Worm (Caenorhabditis elegans) whole organism, young adult: Measurements from ENCODE around the gene F16B4.2.

Experiments
- B0336.3 ChIP-seq: fragments of 200-800 bp; sonication (Bioruptor generic); IDR thresholded peaks from 2 replicates; pipeline ENCODE4 v1.3.6; 2022; ENCODE audit warnings: missing genetic modification characterization, missing compliant biosample characterization
- C17E4.6 ChIP-seq: fragments of 200-800 bp; sonication (Bioruptor generic); IDR thresholded peaks from 2 replicates; pipeline ENCODE4 v1.3.6; 2022; ENCODE audit warnings: missing genetic modification reagents, missing genetic modification characterization, missing compliant biosample characterization
- F49E8.2 ChIP-seq: sonication (generic microtip); optimal IDR thresholded peaks from 3 replicates; lab custom pipeline; 2017; ENCODE audit warnings: missing genetic modification characterization, mild to moderate bottlenecking, missing compliant biosample characterization, antibody characterized with exemption, moderate library complexity; ENCODE audit not compliant: insufficient read depth
- F52B5.7 ChIP-seq: sonication (generic microtip); optimal IDR thresholded peaks from 2 replicates; lab custom pipeline; 2016; ENCODE audit warnings: mild to moderate bottlenecking, missing genetic modification characterization, missing compliant biosample characterization
- F55B11.4 ChIP-seq: sonication (generic microtip); optimal IDR thresholded peaks from 2 replicates; lab custom pipeline; 2016; ENCODE audit warnings: missing compliant biosample characterization, missing genetic modification characterization, borderline replicate concordance; ENCODE audit not compliant: insufficient read depth
- Y53G8AR.9 ChIP-seq: fragments of 200-800 bp; sonication (Bioruptor generic); conservative IDR thresholded peaks from 2 replicates; pipeline ENCODE4 v1.3.6; 2022; ENCODE audit warnings: missing genetic modification reagents, missing genetic modification characterization, missing compliant biosample characterization
- akir-1 ChIP-seq: fragments of 200-800 bp; sonication (Bioruptor generic); optimal IDR thresholded peaks from 2 replicates; lab custom pipeline; 2018; ENCODE audit warnings: mild to moderate bottlenecking, missing genetic modification characterization, moderate library complexity, missing compliant biosample characterization
- aptf-3 ChIP-seq: fragments of 200-800 bp; sonication (Bioruptor generic); IDR thresholded peaks from 2 replicates; pipeline ENCODE4 v1.3.6; 2022; ENCODE audit warnings: missing genetic modification characterization, missing compliant biosample characterization
- attf-3 ChIP-seq: fragments of 200-800 bp; sonication (Bioruptor generic); conservative IDR thresholded peaks from 2 replicates; pipeline ENCODE4 v1.3.6; 2022; ENCODE audit warnings: missing genetic modification reagents, missing genetic modification characterization, missing compliant biosample characterization
- attf-5 ChIP-seq: fragments of 200-800 bp; sonication (Bioruptor generic); optimal IDR thresholded peaks from 2 replicates; lab custom pipeline; 2018; ENCODE audit warnings: mild to moderate bottlenecking, missing genetic modification characterization, missing compliant biosample characterization
- attf-6 ChIP-seq: fragments of 200-800 bp; sonication (Bioruptor generic); IDR thresholded peaks from 2 replicates; pipeline ENCODE4 v1.3.6; 2022; ENCODE audit warnings: missing genetic modification reagents, missing genetic modification characterization, missing compliant biosample characterization
- cebp-1 ChIP-seq, 2 experiments: fragments of 200-800 bp in 1 of 2; sonication (Bioruptor generic) in 1 of 2; sonication (generic microtip) in 1 of 2; IDR thresholded peaks in 1 of 2; optimal IDR thresholded peaks in 1 of 2; 2 replicates each; pipeline versions ENCODE4 v1.3.6 to Lab custom; 2017 to 2022; ENCODE audit warnings: missing compliant biosample characterization in 2 of 2, missing genetic modification characterization in 2 of 2, mild to moderate bottlenecking in 1 of 2, missing genetic modification reagents in 1 of 2, moderate library complexity in 1 of 2
- ceh-27 ChIP-seq: fragments of 200-800 bp; sonication (Bioruptor generic); optimal IDR thresholded peaks from 2 replicates; lab custom pipeline; 2018; ENCODE audit warnings: mild to moderate bottlenecking, missing genetic modification characterization, moderate library complexity, missing compliant biosample characterization
- ceh-79 ChIP-seq: sonication (generic microtip); optimal IDR thresholded peaks from 2 replicates; lab custom pipeline; 2017; ENCODE audit warnings: mild to moderate bottlenecking, missing genetic modification characterization, missing compliant biosample characterization
- efl-1 ChIP-seq: fragments of 150-350 bp; optimal IDR thresholded peaks from 2 replicates; lab custom pipeline; 2014; ENCODE audit warnings: missing biosample characterization, missing genetic modification reagents, missing genetic modification characterization
- hmg-1.2 ChIP-seq: fragments of 200-800 bp; sonication (Bioruptor generic); IDR thresholded peaks from 2 replicates; pipeline ENCODE4 v1.3.6; 2022; ENCODE audit warnings: missing genetic modification reagents, missing genetic modification characterization, missing compliant biosample characterization
- lin-40 ChIP-seq: sonication (generic microtip); optimal IDR thresholded peaks from 2 replicates; lab custom pipeline; 2016; ENCODE audit warnings: missing genetic modification characterization, mild to moderate bottlenecking, missing compliant biosample characterization, missing genotype, missing genetic modification reagents
- lin-54 ChIP-seq: fragments of 200-800 bp; sonication (Bioruptor generic); optimal IDR thresholded peaks from 2 replicates; lab custom pipeline; 2018; ENCODE audit warnings: mild to moderate bottlenecking, missing genetic modification characterization, missing compliant biosample characterization
- lir-1 ChIP-seq: fragments of 200-800 bp; sonication (Bioruptor generic); conservative IDR thresholded peaks from 2 replicates; pipeline ENCODE4 v1.3.6; 2022; ENCODE audit warnings: missing genetic modification reagents, missing genetic modification characterization, missing compliant biosample characterization
- madf-3 ChIP-seq: fragments of 200-800 bp; sonication (Bioruptor generic); IDR thresholded peaks from 2 replicates; pipeline ENCODE4 v1.3.6; 2022; ENCODE audit warnings: missing genetic modification reagents, missing genetic modification characterization, missing compliant biosample characterization
- nfya-1 ChIP-seq: sonication (generic microtip); optimal IDR thresholded peaks from 2 replicates; lab custom pipeline; 2017; ENCODE audit warnings: antibody characterized with exemption, missing compliant biosample characterization, missing genetic modification characterization, borderline replicate concordance; ENCODE audit not compliant: insufficient read depth
- nfya-2 ChIP-seq: fragments of 200-800 bp; sonication (Bioruptor generic); IDR thresholded peaks from 2 replicates; pipeline ENCODE4 v1.3.6; 2022; ENCODE audit warnings: missing genetic modification reagents, missing genetic modification characterization, missing compliant biosample characterization
- snpc-1.1 ChIP-seq: sonication (generic microtip); optimal IDR thresholded peaks from 2 replicates; lab custom pipeline; 2017; ENCODE audit warnings: missing genetic modification characterization, mild to moderate bottlenecking, missing compliant biosample characterization, antibody characterized with exemption, moderate library complexity, missing genotype, missing genetic modification reagents; ENCODE audit not compliant: insufficient read depth
- snpc-1.3 ChIP-seq: sonication (generic microtip); optimal IDR thresholded peaks from 2 replicates; lab custom pipeline; 2017; ENCODE audit warnings: missing genetic modification characterization, mild to moderate bottlenecking, missing compliant biosample characterization, antibody characterized with exemption, moderate library complexity, missing genotype, missing genetic modification reagents; ENCODE audit not compliant: insufficient read depth
- zfh-2 ChIP-seq: fragments of 200-800 bp; sonication (Bioruptor generic); conservative IDR thresholded peaks from 2 replicates; pipeline ENCODE4 v1.3.6; 2022; ENCODE audit warnings: missing genetic modification reagents, missing genetic modification characterization, missing compliant biosample characterization
- ztf-25 ChIP-seq: fragments of 200-800 bp; sonication (Bioruptor generic); IDR thresholded peaks from 2 replicates; pipeline ENCODE4 v1.3.6; 2022; ENCODE audit warnings: missing genetic modification reagents, missing genetic modification characterization, missing compliant biosample characterization
- ztf-26 ChIP-seq: sonication (generic microtip); optimal IDR thresholded peaks from 2 replicates; lab custom pipeline; 2017; ENCODE audit warnings: missing genetic modification characterization, missing compliant biosample characterization
- ztf-6 ChIP-seq: fragments of 200-800 bp; sonication (Bioruptor generic); IDR thresholded peaks from 2 replicates; pipeline ENCODE4 v1.3.6; 2022; ENCODE audit warnings: missing genetic modification reagents, missing genetic modification characterization, missing compliant biosample characterization

Gene F16B4.2

DNA sequence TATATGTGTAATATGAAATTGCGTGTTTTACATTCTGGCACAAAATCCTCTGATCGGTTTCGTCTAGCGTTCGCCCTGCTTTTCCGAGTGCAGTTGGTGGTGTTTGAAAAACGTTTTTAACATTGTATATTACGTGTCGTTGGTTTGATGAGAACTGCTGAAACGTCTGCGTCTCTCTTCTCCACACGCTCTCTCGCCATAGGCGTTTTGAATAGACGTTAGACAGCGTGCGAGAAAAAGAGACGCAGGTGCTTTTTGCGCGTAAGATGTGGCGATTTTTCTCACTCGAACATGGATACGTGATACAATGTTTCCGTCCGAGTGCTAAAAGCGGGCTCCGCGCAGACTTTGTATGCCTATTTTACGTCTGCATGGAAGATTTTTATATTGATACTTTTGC lies 19.7 kb downstream of the F16B4.2 start:
- TF ChIP-seq snpc-1.3 (tag; lab: Kevin White, UChicago) (no peak), hmg-1.2 (GFP tag; lab: Robert Waterston, UW) (peak; percentile 95)

DNA sequence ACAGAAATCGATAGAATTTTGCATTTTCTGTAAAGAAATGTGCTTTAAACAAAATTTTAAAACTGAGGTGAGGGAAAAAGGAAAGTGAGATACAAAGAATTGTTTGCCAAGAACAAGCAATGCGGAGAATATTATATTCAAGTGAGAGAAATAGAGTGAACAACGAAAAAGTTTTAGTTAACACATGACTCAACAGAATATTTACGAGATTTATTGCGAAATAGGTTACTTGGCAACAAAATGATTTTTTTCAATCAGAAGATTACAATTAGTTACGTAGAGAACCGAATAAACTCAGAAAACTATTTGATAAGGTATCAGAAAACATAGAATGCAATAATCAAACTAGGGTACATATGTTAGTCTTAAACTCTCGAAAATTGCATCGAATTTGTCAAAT lies 20.7 kb downstream of the F16B4.2 start, which contains the start of gene nhr-117:
TSS of gene nhr-117 (minus strand) at position 27 of the 400 bp plus-strand sequence.
- TF ChIP-seq attf-5 (GFP tag; lab: Kevin White, UChicago) (peak; percentile 1), attf-3 (GFP tag; lab: Robert Waterston, UW) (no peak), cebp-1 (GFP tag; IDR thresholded peaks at IDR 0.05; lab: Robert Waterston, UW) (peak; percentile 86), cebp-1 (tag; optimal IDR thresholded peaks at IDR 0.05; lab: Kevin White, UChicago) (peak; percentile 95)

DNA sequence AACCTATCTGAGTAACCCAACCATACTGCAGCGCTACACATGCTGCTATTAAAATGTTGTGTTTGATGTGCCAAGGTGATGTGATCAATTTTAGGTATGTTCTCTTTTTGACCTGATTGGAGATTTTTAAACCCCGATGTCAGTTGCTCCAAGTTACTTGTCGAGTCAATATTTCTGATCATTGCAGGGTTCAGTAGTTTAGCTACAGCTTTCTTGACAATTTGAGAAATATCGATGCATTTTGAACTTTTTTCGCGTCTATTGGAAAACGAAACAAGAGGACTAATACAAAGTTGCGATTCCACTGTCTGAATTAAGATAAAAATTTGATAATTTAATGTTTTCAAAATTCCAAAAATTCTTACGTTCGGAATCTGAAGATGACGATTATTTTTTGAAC lies 22.6 kb downstream of the F16B4.2 start:
- TF ChIP-seq madf-3 (GFP tag; lab: Robert Waterston, UW) (no peak), attf-6 (GFP tag; lab: Robert Waterston, UW) (no peak), lin-54 (GFP tag; lab: Kevin White, UChicago) (no peak), zfh-2 (GFP tag; lab: Robert Waterston, UW) (no peak), F52B5.7 (no peak), lir-1 (GFP tag; lab: Robert Waterston, UW) (no peak), efl-1 (GFP tag; lab: Kevin White, UChicago) (no peak), Y53G8AR.9 (no peak), akir-1 (GFP tag; lab: Kevin White, UChicago) (no peak), aptf-3 (GFP tag; lab: Robert Waterston, UW) (no peak), F55B11.4 (tag; lab: Kevin White, UChicago) (no peak), ztf-6 (GFP tag; lab: Robert Waterston, UW) (no peak), lin-40 (tag; lab: Kevin White, UChicago) (no peak)

DNA sequence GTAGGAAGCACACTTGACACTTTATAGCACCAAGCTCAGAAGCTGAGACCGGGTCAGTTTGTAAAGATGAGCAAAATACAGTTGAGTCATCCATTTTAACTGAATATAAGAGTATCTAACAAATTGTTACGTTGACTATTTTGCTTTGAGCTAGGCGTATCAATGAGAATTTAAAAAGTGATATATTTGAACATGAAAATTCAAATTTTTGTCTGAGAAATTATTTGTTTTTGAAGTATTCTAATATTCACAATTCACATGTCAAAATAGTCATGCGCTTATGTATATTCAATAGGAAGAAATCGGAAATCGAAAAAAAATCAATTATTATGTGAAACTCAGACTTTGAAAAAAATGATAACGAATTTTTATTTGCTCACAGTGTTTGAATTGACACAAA lies 23.5 kb downstream of the F16B4.2 start, which contains the start of gene nhr-110:
TSS of gene nhr-110 (minus strand) at position 101 of the 400 bp plus-strand sequence.
- no peak for TF ChIP-seq ceh-79
- TF ChIP-seq attf-5 (GFP tag; lab: Kevin White, UChicago), result no peak

DNA sequence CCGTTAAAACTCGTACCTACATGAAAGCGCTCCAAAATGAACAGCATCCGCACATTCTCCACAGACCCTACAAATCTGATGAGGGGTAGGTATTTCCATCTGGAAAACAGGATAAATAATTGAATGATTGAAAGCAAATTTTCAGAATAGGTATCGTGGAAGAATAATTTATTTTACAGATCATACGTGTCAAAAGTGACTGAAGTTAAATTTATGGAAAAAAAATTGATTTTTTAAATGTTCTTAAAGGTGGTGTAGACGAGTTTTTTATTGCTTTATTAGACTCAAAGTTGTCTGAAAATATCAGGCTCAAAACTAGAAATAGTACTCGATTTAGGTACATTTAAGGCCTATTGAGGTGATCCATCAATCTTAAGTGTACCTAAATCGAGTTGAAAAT lies 25.9 kb downstream of the F16B4.2 start, which contains the start of gene nhr-237:
TSS of gene nhr-237 (minus strand) at position 101 of the 400 bp plus-strand sequence.
- TF ChIP-seq snpc-1.1 (tag; lab: Kevin White, UChicago) (no peak), ztf-26 (tag; lab: Kevin White, UChicago) (no peak), C17E4.6 (GFP tag; lab: Robert Waterston, UW) (no peak), Y53G8AR.9 (no peak), ceh-27 (GFP tag; lab: Kevin White, UChicago) (no peak), B0336.3 (GFP tag; lab: Robert Waterston, UW) (no peak), nfya-2 (GFP tag; lab: Robert Waterston, UW) (no peak), F49E8.2 (tag; lab: Kevin White, UChicago) (no peak), lin-40 (tag; lab: Kevin White, UChicago) (no peak), lin-54 (GFP tag; lab: Kevin White, UChicago) (no peak), nfya-1 (tag; lab: Kevin White, UChicago) (no peak), ztf-25 (no peak)
